Worm (Caenorhabditis elegans) whole organism, young adult: ENCODE measurements around the gene C10G8.2.

Experiments
- F55B11.4 ChIP-seq: sonication (generic microtip); optimal IDR thresholded peaks from 2 replicates; lab custom pipeline; 2016; ENCODE audit warnings: missing compliant biosample characterization, missing genetic modification characterization, borderline replicate concordance; ENCODE audit not compliant: insufficient read depth
- F57C9.4 ChIP-seq: sonication (generic microtip); optimal IDR thresholded peaks from 2 replicates; lab custom pipeline; 2017; ENCODE audit warnings: mild to moderate bottlenecking, missing genetic modification characterization, missing compliant biosample characterization
- K11D2.4 ChIP-seq: fragments of 200-800 bp; sonication (Bioruptor generic); IDR thresholded peaks from 2 replicates; pipeline ENCODE4 v1.3.6; 2022; ENCODE audit warnings: missing genetic modification reagents, missing genetic modification characterization, missing compliant biosample characterization
- K12H6.12 ChIP-seq: fragments of 200-800 bp; sonication (Bioruptor generic); optimal IDR thresholded peaks from 2 replicates; lab custom pipeline; 2018; ENCODE audit warnings: mild to moderate bottlenecking, missing genetic modification characterization, missing compliant biosample characterization
- Y53F4B.3 ChIP-seq: fragments of 200-800 bp; sonication (Bioruptor generic); IDR thresholded peaks from 2 replicates; pipeline ENCODE4 v1.3.6; 2022; ENCODE audit warnings: missing genetic modification reagents, missing genetic modification characterization, missing compliant biosample characterization
- attf-3 ChIP-seq: fragments of 200-800 bp; sonication (Bioruptor generic); conservative IDR thresholded peaks from 2 replicates; pipeline ENCODE4 v1.3.6; 2022; ENCODE audit warnings: missing genetic modification reagents, missing genetic modification characterization, missing compliant biosample characterization
- ekl-4 ChIP-seq: fragments of 200-800 bp; sonication (Bioruptor generic); IDR thresholded peaks from 2 replicates; pipeline ENCODE4 v1.3.6; 2022; ENCODE audit warnings: missing genetic modification reagents, missing genetic modification characterization, missing compliant biosample characterization
- hsf-1 ChIP-seq: fragments of 200-800 bp; sonication (Bioruptor generic); IDR thresholded peaks from 2 replicates; pipeline ENCODE4 v1.3.6; 2022; ENCODE audit warnings: missing genetic modification reagents, missing genetic modification characterization, missing compliant biosample characterization
- madf-6 ChIP-seq: fragments of 200-800 bp; sonication (Bioruptor generic); IDR thresholded peaks from 2 replicates; pipeline ENCODE4 v1.3.6; 2022; ENCODE audit warnings: missing genetic modification reagents, missing genetic modification characterization, missing compliant biosample characterization
- nfyb-1 ChIP-seq: fragments of 200-800 bp; sonication (Bioruptor generic); IDR thresholded peaks from 2 replicates; pipeline ENCODE4 v1.3.6; 2022; ENCODE audit warnings: missing genetic modification reagents, missing genetic modification characterization, missing compliant biosample characterization
- nhr-179 ChIP-seq: sonication (generic microtip); optimal IDR thresholded peaks from 2 replicates; lab custom pipeline; 2016; ENCODE audit warnings: mild to moderate bottlenecking, missing genetic modification characterization, missing compliant biosample characterization
- sea-2 ChIP-seq: fragments of 200-800 bp; sonication (Bioruptor generic); IDR thresholded peaks from 2 replicates; pipeline ENCODE4 v1.3.6; 2022; ENCODE audit warnings: missing genetic modification characterization, missing compliant biosample characterization
- snpc-1.1 ChIP-seq: sonication (generic microtip); optimal IDR thresholded peaks from 2 replicates; lab custom pipeline; 2017; ENCODE audit warnings: missing genetic modification characterization, mild to moderate bottlenecking, missing compliant biosample characterization, antibody characterized with exemption, moderate library complexity, missing genotype, missing genetic modification reagents; ENCODE audit not compliant: insufficient read depth
- ztf-22 ChIP-seq: fragments of 200-800 bp; sonication (Bioruptor generic); optimal IDR thresholded peaks from 2 replicates; lab custom pipeline; 2018; ENCODE audit warnings: mild to moderate bottlenecking, missing genetic modification characterization, moderate library complexity, missing compliant biosample characterization

DNA sequence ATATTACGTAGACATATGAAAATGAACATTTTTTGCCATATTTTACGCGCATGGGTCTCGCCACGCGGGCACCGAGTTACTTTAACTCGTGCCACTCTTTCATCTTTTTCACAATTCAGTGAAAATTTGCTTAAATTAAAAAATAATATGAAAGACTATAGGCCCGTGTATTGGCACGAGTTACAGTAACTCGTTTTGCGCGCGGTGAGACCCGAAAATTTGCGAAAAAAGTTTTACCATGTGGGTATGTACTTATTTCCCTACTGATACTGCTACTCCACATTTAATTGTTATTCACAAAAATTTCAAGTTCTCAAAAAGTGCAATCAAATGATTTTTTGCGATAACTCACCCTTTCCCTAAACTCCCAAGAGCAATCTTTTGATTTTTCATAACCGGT, 16.5 kb upstream of the C10G8.2 start:
- no peak for TF ChIP-seq nhr-179 (tag; lab: Kevin White, UChicago)
- no peak for TF ChIP-seq madf-6 (GFP tag; lab: Robert Waterston, UW)
- TF ChIP-seq nfyb-1 (GFP tag; lab: Robert Waterston, UW), result no peak
- no peak for TF ChIP-seq attf-3 (GFP tag; lab: Robert Waterston, UW)
- TF ChIP-seq K12H6.12 (tag; lab: Kevin White, UChicago), result no peak
- no peak for TF ChIP-seq F57C9.4 (tag; lab: Kevin White, UChicago)
- no peak for TF ChIP-seq ekl-4 (GFP tag; lab: Robert Waterston, UW)
- TF ChIP-seq F55B11.4 (tag; lab: Kevin White, UChicago), result no peak
- TF ChIP-seq sea-2 (GFP tag; lab: Robert Waterston, UW), result no peak
- TF ChIP-seq Y53F4B.3 (GFP tag; lab: Robert Waterston, UW), result no peak
- no peak for TF ChIP-seq ztf-22 (GFP tag; lab: Kevin White, UChicago)
- TF ChIP-seq hsf-1 (GFP tag; lab: Robert Waterston, UW), result no peak
- TF ChIP-seq K11D2.4 (GFP tag; lab: Robert Waterston, UW), result no peak
- TF ChIP-seq snpc-1.1 (tag; lab: Kevin White, UChicago), result no peak
